Worm (Caenorhabditis elegans): Measurements from ENCODE around the gene C30G12.6.

C30G12.6 gene

ce11 chrII:7264675-7265074, 31.1 kb downstream of the C30G12.6 start:
- TF ChIP-seq bed-3 (GFP tag; optimal IDR thresholded peaks at IDR 0.05) (no peak), mls-2 (tag; optimal IDR thresholded peaks at IDR 0.05) (no peak)

DNA sequence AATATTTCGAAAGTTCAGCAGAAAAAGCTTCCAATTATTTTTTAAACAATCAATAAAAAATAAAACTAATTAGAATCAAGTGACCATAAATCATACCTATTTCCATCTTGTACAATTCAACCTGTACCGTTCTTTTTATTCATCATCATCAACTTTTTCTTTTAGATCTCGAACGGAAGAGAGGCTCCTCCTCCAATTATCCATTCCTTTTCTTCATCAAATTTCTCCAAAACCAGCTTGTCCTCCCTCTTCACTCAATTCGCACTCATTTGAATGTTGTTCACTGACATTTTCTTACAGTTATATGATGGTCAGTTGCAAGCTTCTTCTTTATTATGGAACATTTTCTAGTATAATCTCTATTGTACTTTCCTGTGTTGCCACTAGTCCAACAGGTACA, 34.0 kb downstream of the C30G12.6 start, which contains the start of gene C30G12.4:
C30G12.4 (plus strand) TSS at position 301 of the 400 bp plus-strand sequence.
- no peak for TF ChIP-seq pha-4 (tag; optimal IDR thresholded peaks at IDR 0.05)
- no peak for TF ChIP-seq mep-1 (tag; optimal IDR thresholded peaks at IDR 0.05)
- no peak for TF ChIP-seq sem-2 (GFP tag; optimal IDR thresholded peaks at IDR 0.05)
- no peak for TF ChIP-seq nhr-2 (tag; optimal IDR thresholded peaks at IDR 0.05)
- no peak for TF ChIP-seq snpc-4 (tag; optimal IDR thresholded peaks at IDR 0.05)
- no peak for TF ChIP-seq hlh-1 (tag; optimal IDR thresholded peaks at IDR 0.05)
- TF ChIP-seq ham-2 (GFP tag; optimal IDR thresholded peaks at IDR 0.05), result no peak
- TF ChIP-seq nhr-237 (tag; optimal IDR thresholded peaks at IDR 0.05), result no peak
- TF ChIP-seq ceh-39 (tag; optimal IDR thresholded peaks at IDR 0.05), result no peak
- TF ChIP-seq ceh-83 (GFP tag; optimal IDR thresholded peaks at IDR 0.05), result no peak
- no peak for TF ChIP-seq zip-8 (tag; optimal IDR thresholded peaks at IDR 0.05)

DNA sequence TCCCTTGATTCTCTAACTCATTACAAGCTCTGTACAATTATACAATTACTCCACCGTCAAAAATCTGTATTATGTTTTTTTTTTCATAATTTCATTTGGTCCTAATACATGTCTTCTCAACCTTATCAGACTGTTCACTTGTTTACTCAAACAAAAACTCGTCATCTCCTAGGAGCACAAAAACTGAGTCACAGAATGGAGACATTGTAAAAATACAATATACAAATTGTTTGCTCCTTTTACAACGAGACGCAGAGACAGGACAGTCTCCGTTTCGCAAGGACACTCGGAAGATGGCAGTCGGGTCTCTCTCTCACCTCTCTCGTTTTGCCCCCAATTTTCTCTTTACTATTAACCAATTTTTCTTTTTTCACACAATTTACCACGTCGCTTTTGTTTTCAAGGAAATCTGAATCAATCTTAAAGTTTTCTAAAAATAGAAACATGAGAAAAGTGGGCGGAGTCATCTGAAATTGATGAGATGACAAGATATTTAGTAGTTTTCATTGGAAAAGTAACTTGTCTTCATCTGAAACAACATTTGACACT, 40.1 kb downstream of the C30G12.6 start, which contains the start of gene F32A5.8:
F32A5.8 (plus strand) TSS at position 499 of the 549 bp plus-strand sequence.
- TF ChIP-seq ces-1 (GFP tag; optimal IDR thresholded peaks at IDR 0.05) (no peak), nhr-2 (tag; optimal IDR thresholded peaks at IDR 0.05) (no peak), lsy-2 (tag; optimal IDR thresholded peaks at IDR 0.05) (no peak), nhr-12 (tag; optimal IDR thresholded peaks at IDR 0.05) (no peak)

DNA sequence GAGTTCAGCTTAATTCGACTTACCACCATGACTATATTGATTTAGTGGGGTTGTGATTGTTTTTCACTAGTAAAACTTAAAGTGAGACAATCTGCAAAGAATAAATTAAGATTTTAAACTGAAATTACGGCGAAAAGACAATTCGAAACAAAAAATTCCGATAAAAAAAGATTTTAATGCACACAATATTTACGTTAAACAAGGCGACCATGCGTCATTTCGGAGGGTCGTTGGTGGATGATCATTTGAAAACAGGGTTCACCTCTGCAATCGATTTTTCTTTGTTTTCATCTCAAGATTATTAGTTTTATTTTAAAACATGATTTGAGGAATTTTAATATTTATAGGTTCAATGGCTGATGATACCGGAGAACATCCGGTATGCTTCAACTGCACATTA, 42.7 kb downstream of the C30G12.6 start, which contains the start of gene lsm-4:
lsm-4 (minus strand) TSS at position 91 of the 400 bp plus-strand sequence.
- TF ChIP-seq zip-8 (tag; optimal IDR thresholded peaks at IDR 0.05), result no peak
- no peak for TF ChIP-seq tbx-8 (GFP tag; optimal IDR thresholded peaks at IDR 0.05)
- no peak for TF ChIP-seq cnd-1 (tag; optimal IDR thresholded peaks at IDR 0.05)

ce11 chrII:7251978-7252377, 43.8 kb downstream of the C30G12.6 start, which contains the start of the genes prx-13 and ada-2:
Gene prx-13 (minus strand): TSS chrII:7252015.
Gene ada-2 (plus strand): TSS chrII:7252259.
- TF ChIP-seq ham-2 (GFP tag; optimal IDR thresholded peaks at IDR 0.05) (no peak), mab-5 (tag; optimal IDR thresholded peaks at IDR 0.05) (no peak), lin-13 (tag; optimal IDR thresholded peaks at IDR 0.05) (no peak), blmp-1 (tag; optimal IDR thresholded peaks at IDR 0.05) (no peak), drap-1 (GFP tag; optimal IDR thresholded peaks at IDR 0.05) (no peak), elt-3 (tag; optimal IDR thresholded peaks at IDR 0.05) (no peak), tbx-8 (GFP tag; optimal IDR thresholded peaks at IDR 0.05) (no peak), ceh-39 (tag; optimal IDR thresholded peaks at IDR 0.05) (no peak), M03D4.4 (tag; optimal IDR thresholded peaks at IDR 0.05) (no peak), nhr-28 (tag; optimal IDR thresholded peaks at IDR 0.05) (no peak), cnd-1 (tag; optimal IDR thresholded peaks at IDR 0.05) (no peak), ceh-43 (GFP tag; optimal IDR thresholded peaks at IDR 0.05) (no peak), unc-39 (tag; optimal IDR thresholded peaks at IDR 0.05) (no peak), snpc-4 (tag; optimal IDR thresholded peaks at IDR 0.05) (no peak), elt-1 (tag; optimal IDR thresholded peaks at IDR 0.05; ENCODE audit: borderline replicate concordance, insufficient read depth) (no peak), unc-120 (tag; optimal IDR thresholded peaks at IDR 0.05; ENCODE audit: poor library complexity, severe bottlenecking) (no peak)

DNA sequence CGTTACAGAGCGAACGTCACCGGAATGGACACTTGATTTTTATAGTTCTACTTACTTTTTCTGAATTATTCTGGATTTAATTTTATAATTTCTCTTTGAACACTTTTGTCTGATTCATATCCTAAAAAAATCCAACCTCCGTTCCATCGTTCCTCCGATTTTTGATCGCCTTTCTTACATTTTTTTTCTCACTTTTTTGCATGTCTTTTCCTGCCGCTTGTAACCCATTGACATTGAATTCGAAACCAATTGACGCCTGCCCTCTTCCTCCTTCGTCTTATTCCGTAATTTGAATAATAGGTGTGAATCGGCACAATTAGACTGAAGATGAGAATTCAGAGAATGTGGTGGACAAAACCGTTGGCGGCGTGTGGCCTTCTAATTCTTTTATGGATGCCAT, 50.2 kb downstream of the C30G12.6 start, which contains the start of gene skpo-3:
skpo-3 (plus strand) TSS at position 301 of the 400 bp plus-strand sequence.
- TF ChIP-seq pha-4 (tag; optimal IDR thresholded peaks at IDR 0.05) (no peak), unc-120 (tag; optimal IDR thresholded peaks at IDR 0.05; ENCODE audit: poor library complexity, severe bottlenecking) (no peak), nhr-2 (tag; optimal IDR thresholded peaks at IDR 0.05) (no peak), drap-1 (GFP tag; optimal IDR thresholded peaks at IDR 0.05) (no peak), M03D4.4 (tag; optimal IDR thresholded peaks at IDR 0.05) (no peak), snpc-4 (tag; optimal IDR thresholded peaks at IDR 0.05) (no peak)
